Worm (Caenorhabditis elegans): ENCODE results near the gene B0244.15.

DNA sequence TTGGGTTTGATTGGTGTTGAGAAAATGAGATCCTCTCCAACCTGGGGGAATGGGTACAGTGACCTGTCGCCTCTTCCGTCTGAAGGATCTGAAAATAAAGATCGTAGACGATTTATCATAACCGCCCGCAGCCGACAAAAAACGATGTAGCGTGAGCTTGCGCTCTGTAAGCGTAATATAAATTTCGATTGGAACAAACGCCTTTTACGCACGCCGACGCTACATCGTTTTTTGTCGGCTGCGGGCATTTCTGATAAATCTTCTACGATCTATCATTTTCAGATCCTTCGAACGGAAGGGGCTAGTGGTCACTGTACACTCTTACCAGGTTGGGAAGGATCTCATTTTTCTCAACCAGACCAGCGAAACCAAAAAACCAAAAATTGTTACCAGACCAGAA, 5.2 kb downstream of the B0244.15 start:
- TF ChIP-seq mdt-29 (GFP tag; IDR thresholded peaks at IDR 0.05) (no peak), tag-97 (GFP tag; IDR thresholded peaks at IDR 0.05) (no peak), nhr-28 (tag; optimal IDR thresholded peaks at IDR 0.05) (no peak), lin-29 (GFP tag; IDR thresholded peaks at IDR 0.05) (no peak), nhr-111 (GFP tag; optimal IDR thresholded peaks at IDR 0.05) (no peak), ZK546.5 (tag; optimal IDR thresholded peaks at IDR 0.05) (no peak), mxl-3 (GFP tag; optimal IDR thresholded peaks at IDR 0.05) (no peak), fos-1 (tag; optimal IDR thresholded peaks at IDR 0.05) (no peak)

All from whole organism, L4 larva.